Fruit fly (Drosophila melanogaster): ENCODE measurements around the gene kmr.

Gene kmr

dm6 chr3R:13699350-13699749 is 15.7 kb upstream of the kmr start:
- TF ChIP-seq Dp (GFP tag; optimal IDR thresholded peaks at IDR 0.05) (peak; percentile 31), Gsc (GFP tag; IDR thresholded peaks at IDR 0.05) (no peak), CG8089 (GFP tag; optimal IDR thresholded peaks at IDR 0.05) (no peak), CG10462 (GFP tag; optimal IDR thresholded peaks at IDR 0.05) (peak; percentile 83), CG12071 (GFP tag; optimal IDR thresholded peaks at IDR 0.05) (no peak), CG12236 (GFP tag; optimal IDR thresholded peaks at IDR 0.05) (no peak), Dll (GFP tag; IDR thresholded peaks at IDR 0.05; ENCODE audit: partially characterized antibody) (0 out of 4 replicates have a peak, but pooled peaks have one; percentile 46), E2f2 (GFP tag; IDR thresholded peaks at IDR 0.05) (peak; percentile 48), repo (GFP tag; optimal IDR thresholded peaks at IDR 0.05) (no peak), pzg (GFP tag; optimal IDR thresholded peaks at IDR 0.05) (peak; percentile 34), en (GFP tag; optimal IDR thresholded peaks at IDR 0.05) (no peak), nerfin-2 (GFP tag; IDR thresholded peaks at IDR 0.05; ENCODE audit: partially characterized antibody) (0 out of 2 replicates have a peak, but pooled peaks have one; percentile 17), tx (GFP tag; optimal IDR thresholded peaks at IDR 0.05) (no peak), crp (GFP tag; optimal IDR thresholded peaks at IDR 0.05) (peak; percentile 41 to 92), cad (GFP tag; optimal IDR thresholded peaks at IDR 0.05) (no peak), CG17361 (GFP tag; IDR thresholded peaks at IDR 0.05) (no peak), MESR4 (GFP tag; optimal IDR thresholded peaks at IDR 0.05) (peak; percentile 47), onecut (GFP tag; IDR thresholded peaks at IDR 0.05) (no peak), CG8388 (GFP tag; optimal IDR thresholded peaks at IDR 0.05) (peak; percentile 96), sens (GFP tag) (peak; percentile 3), Kr (GFP tag; optimal IDR thresholded peaks at IDR 0.05) (no peak), ase (GFP tag; IDR thresholded peaks at IDR 0.05) (no peak), gfzf (GFP tag; optimal IDR thresholded peaks at IDR 0.05) (peak; percentile 30), stwl (tag; optimal IDR thresholded peaks at IDR 0.05) (peak; percentile 37), CG11723 (GFP tag; optimal IDR thresholded peaks at IDR 0.05) (no peak), CG10267 (tag; optimal IDR thresholded peaks at IDR 0.05) (peak; percentile 93), Nf-YB (GFP tag; optimal IDR thresholded peaks at IDR 0.05) (no peak), vvl (GFP tag; IDR thresholded peaks at IDR 0.05) (no peak), CG13123 (GFP tag; optimal IDR thresholded peaks at IDR 0.05) (no peak), Meics (GFP tag; optimal IDR thresholded peaks at IDR 0.05) (no peak), Myb (GFP tag; optimal IDR thresholded peaks at IDR 0.05) (peak; percentile 91), MBD-R2 (GFP tag; IDR thresholded peaks at IDR 0.05) (peak; percentile 86), odd (GFP tag; optimal IDR thresholded peaks at IDR 0.05) (no peak), Awh (GFP tag; IDR thresholded peaks at IDR 0.05) (no peak), hbn (GFP tag; IDR thresholded peaks at IDR 0.05; ENCODE audit: partially characterized antibody) (0 out of 2 replicates have a peak, but pooled peaks have one; percentile 28), CG2116 (GFP tag; optimal IDR thresholded peaks at IDR 0.05) (peak; percentile 80), mam (GFP tag; optimal IDR thresholded peaks at IDR 0.05) (no peak), Med (GFP tag) (peak; percentile 72), CG1603 (tag; optimal IDR thresholded peaks at IDR 0.05) (no peak)

dm6 chr3R:13700192-13700591 is 14.8 kb upstream of the kmr start, which contains the start of gene ninaB:
Gene ninaB (plus strand): TSS chr3R:13700565.
- TF ChIP-seq Med (GFP tag) (peak; percentile 68), Dll (GFP tag; IDR thresholded peaks at IDR 0.05; ENCODE audit: partially characterized antibody) (no peak)

DNA sequence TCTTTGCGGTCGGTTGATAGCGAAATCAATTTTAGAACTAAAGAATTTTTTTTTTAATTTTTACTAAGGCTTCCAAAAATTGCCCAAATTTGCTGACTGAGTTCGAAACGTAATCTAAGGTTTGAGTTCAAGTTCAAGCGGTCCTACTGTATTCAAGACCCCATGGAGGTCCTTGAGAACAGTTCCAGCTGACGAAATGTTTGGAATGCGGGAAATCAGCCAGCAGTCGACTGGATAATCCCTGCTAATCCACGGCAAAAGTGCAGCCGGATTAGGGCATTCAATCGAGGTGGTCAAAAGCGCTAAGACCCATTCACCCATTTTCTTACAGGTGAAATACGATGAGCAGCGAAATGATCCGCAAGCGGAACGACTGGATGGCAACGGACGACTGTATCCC is 14.3 kb upstream of the kmr start, which contains the start of gene f-cup:
f-cup (minus strand) TSS at position 101 of the 400 bp plus-strand sequence.
- no peak for TF ChIP-seq CG42726 (GFP tag; IDR thresholded peaks at IDR 0.05; ENCODE audit: partially characterized antibody)
- no peak for TF ChIP-seq gem (tag; optimal IDR thresholded peaks at IDR 0.05)
- TF ChIP-seq sens (GFP tag), result peak; percentile 33
